Worm (Caenorhabditis elegans): ENCODE measurements around the gene F21F8.5.

ce11 chrV:8242798-8243197 is 23.3 kb downstream of the F21F8.5 start, which contains the start of gene C16D9.4:
- TF ChIP-seq him-1 (tag; optimal IDR thresholded peaks at IDR 0.05) (no peak), dao-5 (tag; optimal IDR thresholded peaks at IDR 0.05) (no peak)
